Worm (Caenorhabditis elegans) whole organism, L4 larva: ENCODE data around the gene ZK380.2.

Source experiments
- mdt-29 ChIP-seq: fragments of 200-800 bp; sonication (Bioruptor generic); IDR thresholded peaks from 2 replicates; pipeline ENCODE4 v1.3.6; 2022; ENCODE audit warnings: missing genetic modification reagents, missing genetic modification characterization, missing compliant biosample characterization
- spr-3 ChIP-seq: fragments of 200-800 bp; sonication (Bioruptor generic); optimal IDR thresholded peaks from 2 replicates; lab custom pipeline; 2018; ENCODE audit warnings: mild to moderate bottlenecking, missing genetic modification characterization, missing compliant biosample characterization

DNA sequence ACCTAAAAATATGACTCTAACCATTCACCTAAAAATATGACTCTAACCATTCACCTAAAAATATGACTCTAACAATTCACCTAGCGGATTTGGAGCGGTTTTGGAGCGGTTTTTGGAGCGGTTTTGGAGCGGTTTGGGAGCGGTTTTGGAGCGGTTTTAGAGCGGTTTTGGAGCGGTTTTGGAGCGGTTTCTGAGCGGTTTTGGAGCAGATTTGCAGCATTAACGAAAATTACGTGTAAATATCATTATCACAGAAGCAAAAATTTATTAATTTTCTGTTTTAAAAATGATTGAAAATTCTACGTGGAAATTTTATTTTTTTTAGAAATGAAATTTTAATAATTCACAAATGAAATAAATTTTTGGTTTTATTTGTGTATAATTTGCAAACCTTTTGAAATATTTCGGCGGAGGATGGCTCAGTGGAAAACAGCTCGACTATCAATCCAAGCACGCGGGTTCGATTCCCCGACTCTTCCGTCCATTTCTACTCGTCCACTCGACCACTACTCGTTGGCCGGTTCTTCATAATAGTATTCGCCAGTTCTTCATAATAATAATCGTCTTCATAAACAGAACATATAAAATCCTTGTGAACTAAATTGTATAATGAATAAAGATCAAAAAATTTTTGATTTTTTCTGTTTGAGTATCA is 12.3 kb downstream of the ZK380.2 start:
- no peak for TF ChIP-seq mdt-29 (GFP tag; lab: Robert Waterston, UW)
- no peak for TF ChIP-seq spr-3 (GFP tag; lab: Kevin White, UChicago)
